Fruit fly (Drosophila melanogaster): ENCODE measurements around the gene Nepl11.
A peak's percentile ranks its signal among the peaks of the same experiment; 100 is the strongest.

Nepl11 gene

DNA sequence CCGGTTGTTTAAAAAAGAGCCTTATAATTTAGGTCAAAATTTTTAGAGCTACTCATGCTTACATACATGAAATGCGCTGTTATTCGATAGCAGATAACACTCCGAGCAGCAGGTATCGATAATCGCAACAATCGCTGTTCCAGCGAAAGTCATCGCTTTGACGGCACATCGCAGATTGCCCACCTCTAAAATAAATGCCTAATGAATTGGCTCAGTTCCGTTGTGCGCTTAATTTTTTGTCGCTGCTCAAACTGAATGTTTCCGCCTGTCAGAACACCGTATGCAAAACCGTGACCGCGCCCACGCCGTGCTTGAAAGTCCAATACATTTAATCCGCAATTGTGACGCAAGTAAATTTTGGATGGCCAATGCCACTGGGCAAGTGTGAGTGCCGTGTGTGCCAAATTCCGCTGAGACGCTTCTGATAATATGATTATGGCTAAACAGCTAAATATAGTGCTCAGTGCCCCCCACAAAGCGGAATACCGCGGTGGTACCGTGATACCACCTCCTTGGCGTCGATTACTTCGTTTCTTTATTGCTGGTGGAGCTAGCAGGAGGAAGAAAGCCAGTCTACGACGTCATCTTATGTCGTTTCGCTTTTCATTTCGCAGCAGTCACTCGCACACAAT, 25.0 kb upstream of the Nepl11 start, which contains the start of gene CG9795 (continued):
- TF ChIP-seq schlank (tag; optimal IDR thresholded peaks at IDR 0.05) (peak; percentile 39), gcm (GFP tag; optimal IDR thresholded peaks at IDR 0.05) (no peak), en (GFP tag; optimal IDR thresholded peaks at IDR 0.05) (peak; percentile 17), lov (optimal IDR thresholded peaks at IDR 0.05) (no peak), lov (GFP tag; IDR thresholded peaks at IDR 0.05) (no peak), zen2 (GFP tag; IDR thresholded peaks at IDR 0.05; ENCODE audit: partially characterized antibody) (peak; percentile 86), ssp (GFP tag; IDR thresholded peaks at IDR 0.05) (peak; percentile 41; the same call in 1 of the 2 replicates), CG18619 (GFP tag; optimal IDR thresholded peaks at IDR 0.05) (no peak), nmo (GFP tag; optimal IDR thresholded peaks at IDR 0.05) (no peak), chm (GFP tag; IDR thresholded peaks at IDR 0.05) (no peak), abd-A (tag; optimal IDR thresholded peaks at IDR 0.05) (no peak), Bdp1 (GFP tag; optimal IDR thresholded peaks at IDR 0.05) (no peak), CTCF (GFP tag; optimal IDR thresholded peaks at IDR 0.05) (peak; percentile 11), Atf6 (GFP tag; IDR thresholded peaks at IDR 0.05) (peak; percentile 46; the same call in 1 of the 2 replicates), wek (GFP tag; optimal IDR thresholded peaks at IDR 0.05) (peak; percentile 41), Doc2 (GFP tag; IDR thresholded peaks at IDR 0.05) (no peak), CG15514 (GFP tag; optimal IDR thresholded peaks at IDR 0.05) (peak; percentile 84), sim (GFP tag; IDR thresholded peaks at IDR 0.05) (no peak), bsh (GFP tag; optimal IDR thresholded peaks at IDR 0.05) (no peak), Vsx1 (GFP tag; optimal IDR thresholded peaks at IDR 0.05) (no peak), Elba2 (GFP tag; optimal IDR thresholded peaks at IDR 0.05) (no peak), Hand (GFP tag; optimal IDR thresholded peaks at IDR 0.05) (peak; percentile 28), CG4328 (GFP tag; optimal IDR thresholded peaks at IDR 0.05) (no peak), Optix (GFP tag; IDR thresholded peaks at IDR 0.05) (0 out of 3 replicates have a peak, but pooled peaks have one; percentile 19), gro (GFP tag; optimal IDR thresholded peaks at IDR 0.05) (peak; percentile 57), HmgZ (tag; optimal IDR thresholded peaks at IDR 0.05) (peak; percentile 54), Scr (GFP tag; IDR thresholded peaks at IDR 0.05; ENCODE audit: partially characterized antibody) (peak; percentile 85), CG6654 (GFP tag; optimal IDR thresholded peaks at IDR 0.05) (no peak), Blimp-1 (GFP tag; optimal IDR thresholded peaks at IDR 0.05) (no peak), CG7928 (GFP tag; optimal IDR thresholded peaks at IDR 0.05) (no peak), her (GFP tag; optimal IDR thresholded peaks at IDR 0.05) (peak; percentile 63), maf-S (GFP tag; optimal IDR thresholded peaks at IDR 0.05) (peak; percentile 31), caup (GFP tag; optimal IDR thresholded peaks at IDR 0.05; ENCODE audit: severe bottlenecking) (peak; percentile 46), CG12071 (GFP tag; optimal IDR thresholded peaks at IDR 0.05) (no peak), CG42726 (GFP tag; IDR thresholded peaks at IDR 0.05; ENCODE audit: partially characterized antibody) (peak; percentile 61; the same call in 1 of the 2 replicates), CG10462 (GFP tag; optimal IDR thresholded peaks at IDR 0.05) (no peak), da (GFP tag; optimal IDR thresholded peaks at IDR 0.05) (no peak), Trl (optimal IDR thresholded peaks at IDR 0.05) (no peak), Trl (GFP tag; optimal IDR thresholded peaks at IDR 0.05) (peak; percentile 27), h (optimal IDR thresholded peaks at IDR 0.05) (no peak), salm (tag; optimal IDR thresholded peaks at IDR 0.05) (no peak), CG2199 (GFP tag; IDR thresholded peaks at IDR 0.05) (peak; percentile 83), ranshi (GFP tag; IDR thresholded peaks at IDR 0.05) (peak; percentile 28; the same call in 1 of the 2 replicates), CG2120 (GFP tag; optimal IDR thresholded peaks at IDR 0.05) (peak; percentile 54), CG9797 (GFP tag; optimal IDR thresholded peaks at IDR 0.05) (peak; percentile 22), Bgb (GFP tag; IDR thresholded peaks at IDR 0.05; ENCODE audit: partially characterized antibody) (peak; percentile 95), CG18262 (tag; optimal IDR thresholded peaks at IDR 0.05) (no peak), MTF-1 (GFP tag; optimal IDR thresholded peaks at IDR 0.05; ENCODE audit: borderline replicate concordance) (no peak), pros (GFP tag; optimal IDR thresholded peaks at IDR 0.05) (no peak), ind (GFP tag; optimal IDR thresholded peaks at IDR 0.05) (no peak), CG7556 (GFP tag; optimal IDR thresholded peaks at IDR 0.05) (no peak)

Measured in whole organism, embryonic.